Fruit fly (Drosophila melanogaster) S2 (cell line): ENCODE measurements around the gene PCNA2.

ENCODE experiments used
- CG8478 ChIP-seq: fragments of >200 bp; optimal IDR thresholded peaks from 2 replicates; lab custom pipeline; 2018
- CTCF ChIP-seq, 2 experiments: fragments of >200 bp; optimal IDR thresholded peaks; 2 replicates each; lab custom pipeline; 2018

Gene PCNA2

DNA sequence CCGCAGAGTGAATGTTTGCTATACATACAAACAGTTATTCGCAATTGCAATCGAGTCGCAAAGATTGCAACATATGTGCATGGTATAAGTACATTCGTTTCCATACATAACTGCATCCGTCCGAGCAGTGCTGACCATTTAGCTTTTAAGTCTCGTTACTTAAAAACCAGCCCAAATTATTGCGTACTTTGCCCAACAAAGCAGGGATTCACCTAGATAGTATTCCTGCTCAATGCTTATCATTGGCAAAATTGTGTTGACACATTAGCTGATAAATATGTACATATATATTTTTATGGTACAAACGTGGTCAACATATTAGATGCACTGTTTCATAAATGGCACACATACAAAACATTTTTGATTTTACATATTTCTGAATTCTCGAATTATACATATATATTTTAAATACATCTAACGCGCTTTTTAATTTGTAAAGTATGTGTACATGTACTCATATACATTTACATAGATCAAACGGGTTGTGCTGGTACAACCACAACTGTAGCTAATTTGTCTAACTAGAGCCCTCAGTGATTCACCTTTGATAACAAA, 40.7 kb downstream of the PCNA2 start:
- no peak for TF ChIP-seq CG8478

- no peak for TF ChIP-seq CTCF (optimal IDR thresholded peaks at IDR 0.05; lab: Kevin White, UChicago)
- no peak for TF ChIP-seq CG8478
Measured at dm6 chr2L:19542268-19542773, 41.5 kb downstream of the PCNA2 start.

- TF ChIP-seq CG8478 = no peak
- no peak for TF ChIP-seq CTCF (optimal IDR thresholded peaks at IDR 0.05; lab: Kevin White, UChicago)
Measured at dm6 chr2L:19540307-19540706, 43.5 kb downstream of the PCNA2 start, which contains the start of gene CG13081. TSS of gene CG13081 (plus strand) at chr2L:19540607.

- no peak for TF ChIP-seq CG8478
Measured at dm6 chr2L:19537779-19538456, 45.9 kb downstream of the PCNA2 start, which contains the start of gene CG13082. TSS of gene CG13082 (plus strand) at chr2L:19538425.

dm6 chr2L:19535234-19535633, 48.6 kb downstream of the PCNA2 start, which contains the start of gene CG31697:
TSS of gene CG31697 (plus strand) at chr2L:19535448.
- TF ChIP-seq CTCF (optimal IDR thresholded peaks at IDR 0.05; lab: Kevin White, UChicago) (no peak), CG8478 (no peak)

dm6 chr2L:19533247-19533646, 50.5 kb downstream of the PCNA2 start, which contains the start of gene CG33116:
TSS of gene CG33116 (plus strand) at chr2L:19533479.
- TF ChIP-seq CTCF (optimal IDR thresholded peaks at IDR 0.05; lab: Kevin White, UChicago) = no peak
- no peak for TF ChIP-seq CG8478
